In genomic region chr2L:7032517-7032951, dm6 we compare ENCODE assay signal across 1 fruit fly cellular context.
TF ChIP-seq lines count a peak whose summit lies in the region.

Rab30 (minus strand) TSS chr2L:7032606.
Caper (plus strand) TSS chr2L:7032721.

TF ChIP-seq in whole organism, embryonic, 481 proteins besides CTCF, POLR2A, EP300 and RAD21 (continued from another document and continues in another):
- TF ChIP-seq Vsx1 (GFP tag; optimal IDR thresholded peaks at IDR 0.05; lab: Kevin White, UChicago), result peak; percentile 8
- peak; percentile 86 for TF ChIP-seq kay (GFP tag; optimal IDR thresholded peaks at IDR 0.05; lab: Kevin White, UChicago)
- TF ChIP-seq CG10366 (GFP tag; IDR thresholded peaks at IDR 0.05; lab: Robert Waterston, UW), result no peak
- no peak for TF ChIP-seq emc (GFP tag; optimal IDR thresholded peaks at IDR 0.05; lab: Kevin White, UChicago)
- TF ChIP-seq MESR4 (GFP tag; optimal IDR thresholded peaks at IDR 0.05; lab: Kevin White, UChicago), result peak; percentile 94
- peak in 1 of 2 experiments; percentile 43 for TF ChIP-seq bsh (GFP tag; optimal IDR thresholded peaks at IDR 0.05; lab: Kevin White, UChicago)
- peak; percentile 49 for TF ChIP-seq CG14014 (GFP tag; IDR thresholded peaks at IDR 0.05; lab: Robert Waterston, UW)
- peak; percentile 80 for TF ChIP-seq CG2120 (GFP tag; optimal IDR thresholded peaks at IDR 0.05; lab: Kevin White, UChicago)
- TF ChIP-seq CG15073 (GFP tag; optimal IDR thresholded peaks at IDR 0.05; lab: Kevin White, UChicago), result no peak
- TF ChIP-seq vfl (GFP tag; optimal IDR thresholded peaks at IDR 0.05; lab: Kevin White, UChicago), result peak; percentile 74
- TF ChIP-seq CG32772 (GFP tag; IDR thresholded peaks at IDR 0.05; lab: Robert Waterston, UW), result no peak
- peak; percentile 60 for TF ChIP-seq pnt (GFP tag; optimal IDR thresholded peaks at IDR 0.05; lab: Kevin White, UChicago)
- peak; percentile 95 for TF ChIP-seq Med (GFP tag; lab: Kevin White, UChicago)
- TF ChIP-seq abd-A (tag; optimal IDR thresholded peaks at IDR 0.05; lab: Kevin White, UChicago), result no peak
- TF ChIP-seq tin (GFP tag; optimal IDR thresholded peaks at IDR 0.05; lab: Kevin White, UChicago), result peak; percentile 42
- no peak for TF ChIP-seq CG4820 (GFP tag; optimal IDR thresholded peaks at IDR 0.05; lab: Kevin White, UChicago)
- TF ChIP-seq run (tag; optimal IDR thresholded peaks at IDR 0.05; lab: Kevin White, UChicago), result no peak
- TF ChIP-seq fu2 (GFP tag; optimal IDR thresholded peaks at IDR 0.05; lab: Kevin White, UChicago), result peak; percentile 57
- TF ChIP-seq tup (GFP tag; optimal IDR thresholded peaks at IDR 0.05; lab: Kevin White, UChicago), result no peak
- TF ChIP-seq Taf1 (GFP tag; IDR thresholded peaks at IDR 0.05; lab: Robert Waterston, UW), result 0 out of 2 replicates have a peak, but pooled peaks have one; percentile 38
- TF ChIP-seq ase (GFP tag; IDR thresholded peaks at IDR 0.05; lab: Robert Waterston, UW), result no peak
- TF ChIP-seq Neu2 (GFP tag; optimal IDR thresholded peaks at IDR 0.05; lab: Kevin White, UChicago; ENCODE audit: borderline replicate concordance), result peak; percentile 8
- no peak for TF ChIP-seq CG3726 (GFP tag; IDR thresholded peaks at IDR 0.05; lab: Robert Waterston, UW)
- peak; percentile 54 for TF ChIP-seq Lhr (GFP tag; optimal IDR thresholded peaks at IDR 0.05; lab: Kevin White, UChicago)
- TF ChIP-seq sr (GFP tag; IDR thresholded peaks at IDR 0.05; lab: Robert Waterston, UW), result no peak
- TF ChIP-seq fd3F (GFP tag; optimal IDR thresholded peaks at IDR 0.05; lab: Kevin White, UChicago), result no peak
- TF ChIP-seq hth (optimal IDR thresholded peaks at IDR 0.05; lab: Kevin White, UChicago), result no peak
- no peak for TF ChIP-seq Dfd (GFP tag; optimal IDR thresholded peaks at IDR 0.05; lab: Kevin White, UChicago)
- peak; percentile 76 for TF ChIP-seq trem (tag; optimal IDR thresholded peaks at IDR 0.05; lab: Kevin White, UChicago)
- no peak for TF ChIP-seq org-1 (GFP tag; optimal IDR thresholded peaks at IDR 0.05; lab: Kevin White, UChicago)
- TF ChIP-seq gcm (GFP tag; optimal IDR thresholded peaks at IDR 0.05; lab: Kevin White, UChicago), result peak; percentile 45
- TF ChIP-seq CG6765 (GFP tag; optimal IDR thresholded peaks at IDR 0.05; lab: Kevin White, UChicago), result no peak
- peak; percentile 74 for TF ChIP-seq CG33213 (GFP tag; optimal IDR thresholded peaks at IDR 0.05; lab: Kevin White, UChicago)
- peak; percentile 54 to 63 for TF ChIP-seq Pdp1 (GFP tag; optimal IDR thresholded peaks at IDR 0.05; lab: Kevin White, UChicago)
- TF ChIP-seq CG12744 (GFP tag; optimal IDR thresholded peaks at IDR 0.05; lab: Kevin White, UChicago), result peak; percentile 62
- TF ChIP-seq tll (GFP tag; optimal IDR thresholded peaks at IDR 0.05; lab: Kevin White, UChicago), result peak in 1 of 2 experiments; percentile 6
- TF ChIP-seq CG6683 (GFP tag; optimal IDR thresholded peaks at IDR 0.05; lab: Kevin White, UChicago), result no peak
- no peak for TF ChIP-seq Meics (GFP tag; optimal IDR thresholded peaks at IDR 0.05; lab: Kevin White, UChicago)
- TF ChIP-seq CG10147 (GFP tag; optimal IDR thresholded peaks at IDR 0.05; lab: Kevin White, UChicago), result peak; percentile 23
- TF ChIP-seq Bgb (GFP tag; IDR thresholded peaks at IDR 0.05; lab: Robert Waterston, UW; ENCODE audit: partially characterized antibody), result peak; percentile 99
- no peak for TF ChIP-seq cato (GFP tag; optimal IDR thresholded peaks at IDR 0.05; lab: Kevin White, UChicago; ENCODE audit: borderline replicate concordance)
- TF ChIP-seq lola (GFP tag; optimal IDR thresholded peaks at IDR 0.05; lab: Kevin White, UChicago), result peak in 1 of 3 experiments; percentile 4
- TF ChIP-seq CG4424 (GFP tag; optimal IDR thresholded peaks at IDR 0.05; lab: Kevin White, UChicago), result peak; percentile 45
- peak; percentile 15 for TF ChIP-seq CG1602 (GFP tag; optimal IDR thresholded peaks at IDR 0.05; lab: Kevin White, UChicago)
- TF ChIP-seq CG3407 (GFP tag; optimal IDR thresholded peaks at IDR 0.05; lab: Kevin White, UChicago), result no peak
- TF ChIP-seq CG18764 (GFP tag; optimal IDR thresholded peaks at IDR 0.05; lab: Kevin White, UChicago), result no peak
- no peak for TF ChIP-seq CG11695 (GFP tag; IDR thresholded peaks at IDR 0.05; lab: Robert Waterston, UW)
- TF ChIP-seq CG15696 (tag; optimal IDR thresholded peaks at IDR 0.05; lab: Kevin White, UChicago), result no peak
- TF ChIP-seq pita (GFP tag; optimal IDR thresholded peaks at IDR 0.05; lab: Kevin White, UChicago), result no peak
- TF ChIP-seq ato (GFP tag; IDR thresholded peaks at IDR 0.05; lab: Robert Waterston, UW; ENCODE audit: partially characterized antibody), result peak; percentile 98
- TF ChIP-seq CG2129 (GFP tag; IDR thresholded peaks at IDR 0.05; lab: Robert Waterston, UW; ENCODE audit: partially characterized antibody), result peak; percentile 94
- no peak for TF ChIP-seq Sox100B (GFP tag; optimal IDR thresholded peaks at IDR 0.05; lab: Kevin White, UChicago)
- no peak for TF ChIP-seq ap (GFP tag; IDR thresholded peaks at IDR 0.05; lab: Robert Waterston, UW)
- TF ChIP-seq CG6813 (GFP tag; optimal IDR thresholded peaks at IDR 0.05; lab: Kevin White, UChicago), result no peak
- TF ChIP-seq sob (GFP tag; IDR thresholded peaks at IDR 0.05; lab: Robert Waterston, UW), result peak; percentile 86
- TF ChIP-seq CG14860 (GFP tag; IDR thresholded peaks at IDR 0.05; lab: Robert Waterston, UW; ENCODE audit: partially characterized antibody), result peak; percentile 98
- TF ChIP-seq MBD-R2 (GFP tag; IDR thresholded peaks at IDR 0.05; lab: Robert Waterston, UW), result peak; percentile 80
- peak; percentile 88 for TF ChIP-seq nmo (GFP tag; optimal IDR thresholded peaks at IDR 0.05; lab: Kevin White, UChicago)
- TF ChIP-seq z (GFP tag; IDR thresholded peaks at IDR 0.05; lab: Robert Waterston, UW), result no peak
- no peak for TF ChIP-seq crol (GFP tag; IDR thresholded peaks at IDR 0.05; lab: Robert Waterston, UW)
- no peak for TF ChIP-seq ranshi (GFP tag; IDR thresholded peaks at IDR 0.05; lab: Robert Waterston, UW)
- no peak for TF ChIP-seq crc (GFP tag; optimal IDR thresholded peaks at IDR 0.05; lab: Kevin White, UChicago)
- no peak for TF ChIP-seq Sry-β (GFP tag; optimal IDR thresholded peaks at IDR 0.05; lab: Kevin White, UChicago)
- peak; percentile 27 for TF ChIP-seq CG4854 (GFP tag; optimal IDR thresholded peaks at IDR 0.05; lab: Kevin White, UChicago)
- TF ChIP-seq oc (tag; optimal IDR thresholded peaks at IDR 0.05; lab: Kevin White, UChicago), result no peak
- peak; percentile 67 for TF ChIP-seq phol (tag; optimal IDR thresholded peaks at IDR 0.05; lab: Kevin White, UChicago)
- TF ChIP-seq CG11247 (GFP tag; IDR thresholded peaks at IDR 0.05; lab: Robert Waterston, UW), result peak; percentile 53
- TF ChIP-seq fru (optimal IDR thresholded peaks at IDR 0.05; lab: Kevin White, UChicago), result no peak
- TF ChIP-seq CG3163 (GFP tag; optimal IDR thresholded peaks at IDR 0.05; lab: Kevin White, UChicago), result peak; percentile 29
- TF ChIP-seq Sry-δ (GFP tag; optimal IDR thresholded peaks at IDR 0.05; lab: Kevin White, UChicago), result peak; percentile 100
- no peak for TF ChIP-seq CG7839 (tag; optimal IDR thresholded peaks at IDR 0.05; lab: Kevin White, UChicago)
- TF ChIP-seq da (GFP tag; optimal IDR thresholded peaks at IDR 0.05; lab: Kevin White, UChicago), result no peak
- TF ChIP-seq Ravus (GFP tag; IDR thresholded peaks at IDR 0.05; lab: Robert Waterston, UW), result no peak
- TF ChIP-seq HLH4C (GFP tag; IDR thresholded peaks at IDR 0.05; lab: Robert Waterston, UW; ENCODE audit: partially characterized antibody), result peak; percentile 98
- TF ChIP-seq grn (GFP tag; optimal IDR thresholded peaks at IDR 0.05; lab: Kevin White, UChicago), result peak; percentile 3
- 0 out of 3 replicates have a peak, but pooled peaks have one; percentile 24 for TF ChIP-seq tgo (GFP tag; IDR thresholded peaks at IDR 0.05; lab: Robert Waterston, UW)
- TF ChIP-seq CG4328 (GFP tag; optimal IDR thresholded peaks at IDR 0.05; lab: Kevin White, UChicago), result no peak
- peak; percentile 96 for TF ChIP-seq tna (GFP tag; IDR thresholded peaks at IDR 0.05; lab: Robert Waterston, UW; ENCODE audit: partially characterized antibody)
- no peak for TF ChIP-seq BtbVII (GFP tag; optimal IDR thresholded peaks at IDR 0.05; lab: Kevin White, UChicago)
- TF ChIP-seq pan (optimal IDR thresholded peaks at IDR 0.05; lab: Kevin White, UChicago), result no peak
- peak in 1 of 2 experiments; percentile 56 for TF ChIP-seq pan (GFP tag; optimal IDR thresholded peaks at IDR 0.05 in 1 of 2, IDR thresholded peaks at IDR 0.05 in 1 of 2)
- TF ChIP-seq Rx (GFP tag; IDR thresholded peaks at IDR 0.05; lab: Robert Waterston, UW), result no peak
- peak; percentile 69 for TF ChIP-seq CG30403 (GFP tag; optimal IDR thresholded peaks at IDR 0.05; lab: Kevin White, UChicago)
- TF ChIP-seq CG43689 (GFP tag; IDR thresholded peaks at IDR 0.05; lab: Robert Waterston, UW), result no peak
- TF ChIP-seq peb (GFP tag; IDR thresholded peaks at IDR 0.05; lab: Robert Waterston, UW), result no peak
- peak; percentile 19 for TF ChIP-seq salm (tag; optimal IDR thresholded peaks at IDR 0.05; lab: Kevin White, UChicago)
- no peak for TF ChIP-seq ham (GFP tag; IDR thresholded peaks at IDR 0.05; lab: Robert Waterston, UW)
- TF ChIP-seq CG9609 (GFP tag; optimal IDR thresholded peaks at IDR 0.05; lab: Kevin White, UChicago), result peak; percentile 60
- no peak for TF ChIP-seq Hr39 (optimal IDR thresholded peaks at IDR 0.05; lab: Kevin White, UChicago)
- no peak for TF ChIP-seq Hmx (GFP tag; optimal IDR thresholded peaks at IDR 0.05; lab: Kevin White, UChicago)
- peak; percentile 51 for TF ChIP-seq schlank (tag; optimal IDR thresholded peaks at IDR 0.05; lab: Kevin White, UChicago)
- peak; percentile 13 for TF ChIP-seq CrebB (tag; optimal IDR thresholded peaks at IDR 0.05; lab: Kevin White, UChicago)
- peak; percentile 21 for TF ChIP-seq CG10979 (tag; optimal IDR thresholded peaks at IDR 0.05; lab: Kevin White, UChicago)
- no peak for TF ChIP-seq Lpt (GFP tag; optimal IDR thresholded peaks at IDR 0.05; lab: Kevin White, UChicago)
- peak; percentile 51 for TF ChIP-seq PHDP (tag; optimal IDR thresholded peaks at IDR 0.05; lab: Kevin White, UChicago)
- peak; percentile 40; the same call in 1 of the 2 replicates for TF ChIP-seq Ada2b (GFP tag; IDR thresholded peaks at IDR 0.05; lab: Robert Waterston, UW)
- TF ChIP-seq gsb-n (tag; optimal IDR thresholded peaks at IDR 0.05; lab: Kevin White, UChicago), result no peak
- no peak for TF ChIP-seq Ssrp (tag; optimal IDR thresholded peaks at IDR 0.05; lab: Kevin White, UChicago)
- TF ChIP-seq crp (GFP tag; optimal IDR thresholded peaks at IDR 0.05; lab: Kevin White, UChicago), result peak in 1 of 2 experiments; percentile 57
- TF ChIP-seq CG3838 (GFP tag; optimal IDR thresholded peaks at IDR 0.05; lab: Kevin White, UChicago), result no peak
- TF ChIP-seq cad (GFP tag; optimal IDR thresholded peaks at IDR 0.05; lab: Kevin White, UChicago), result no peak
- TF ChIP-seq Adf1 (GFP tag; IDR thresholded peaks at IDR 0.05; lab: Robert Waterston, UW), result peak; percentile 54
- no peak for TF ChIP-seq cg (GFP tag; optimal IDR thresholded peaks at IDR 0.05; lab: Kevin White, UChicago)
- TF ChIP-seq CG13894 (tag; optimal IDR thresholded peaks at IDR 0.05; lab: Kevin White, UChicago), result peak; percentile 70
- TF ChIP-seq CG17829 (tag; optimal IDR thresholded peaks at IDR 0.05; lab: Kevin White, UChicago), result peak; percentile 74
- no peak for TF ChIP-seq en (GFP tag; optimal IDR thresholded peaks at IDR 0.05; lab: Kevin White, UChicago)
- TF ChIP-seq gt (GFP tag; IDR thresholded peaks at IDR 0.05; lab: Robert Waterston, UW), result no peak
- no peak for TF ChIP-seq usp (GFP tag; optimal IDR thresholded peaks at IDR 0.05; lab: Kevin White, UChicago)
- TF ChIP-seq ac (GFP tag; optimal IDR thresholded peaks at IDR 0.05; lab: Kevin White, UChicago), result no peak
- TF ChIP-seq CG17186 (GFP tag; optimal IDR thresholded peaks at IDR 0.05; lab: Kevin White, UChicago), result no peak
- TF ChIP-seq Fer3 (tag; optimal IDR thresholded peaks at IDR 0.05; lab: Kevin White, UChicago), result peak; percentile 33
- TF ChIP-seq grau (tag; optimal IDR thresholded peaks at IDR 0.05; lab: Kevin White, UChicago), result peak; percentile 77
- peak; percentile 49 for TF ChIP-seq CG15601 (tag; optimal IDR thresholded peaks at IDR 0.05; lab: Kevin White, UChicago)
- no peak for TF ChIP-seq Jarid2 (GFP tag; optimal IDR thresholded peaks at IDR 0.05; lab: Kevin White, UChicago)
- no peak for TF ChIP-seq CG1529 (GFP tag; optimal IDR thresholded peaks at IDR 0.05; lab: Kevin White, UChicago)
- no peak for TF ChIP-seq CG14667 (GFP tag; IDR thresholded peaks at IDR 0.05; lab: Robert Waterston, UW)
- TF ChIP-seq CG17912 (GFP tag; optimal IDR thresholded peaks at IDR 0.05; lab: Kevin White, UChicago), result peak; percentile 26
- TF ChIP-seq CG11398 (GFP tag; optimal IDR thresholded peaks at IDR 0.05; lab: Kevin White, UChicago), result peak; percentile 59
- TF ChIP-seq ab (GFP tag; optimal IDR thresholded peaks at IDR 0.05; lab: Kevin White, UChicago), result no peak
- no peak for TF ChIP-seq nau (GFP tag; optimal IDR thresholded peaks at IDR 0.05; lab: Kevin White, UChicago)
- no peak for TF ChIP-seq bowl (GFP tag; IDR thresholded peaks at IDR 0.05; lab: Robert Waterston, UW)
- peak; percentile 56 for TF ChIP-seq vvl (GFP tag; IDR thresholded peaks at IDR 0.05; lab: Robert Waterston, UW)
- TF ChIP-seq nerfin-2 (GFP tag; IDR thresholded peaks at IDR 0.05; lab: Robert Waterston, UW; ENCODE audit: partially characterized antibody), result peak; percentile 97
- peak; percentile 99 for TF ChIP-seq knrl (GFP tag; IDR thresholded peaks at IDR 0.05; lab: Robert Waterston, UW; ENCODE audit: partially characterized antibody)
- no peak for TF ChIP-seq CG10274 (GFP tag; optimal IDR thresholded peaks at IDR 0.05; lab: Kevin White, UChicago)
- TF ChIP-seq Deaf1 (tag; optimal IDR thresholded peaks at IDR 0.05; lab: Kevin White, UChicago), result peak; percentile 58
- TF ChIP-seq Ets97D (GFP tag; optimal IDR thresholded peaks at IDR 0.05; lab: Kevin White, UChicago), result peak; percentile 91
- TF ChIP-seq mam (GFP tag; optimal IDR thresholded peaks at IDR 0.05; lab: Kevin White, UChicago), result peak; percentile 83
- peak; percentile 71 for TF ChIP-seq ERR (GFP tag; optimal IDR thresholded peaks at IDR 0.05; lab: Kevin White, UChicago)
- TF ChIP-seq CG30431 (GFP tag; optimal IDR thresholded peaks at IDR 0.05; lab: Kevin White, UChicago), result no peak
- no peak for TF ChIP-seq C15 (GFP tag; IDR thresholded peaks at IDR 0.05; lab: Robert Waterston, UW)
- TF ChIP-seq CG10959 (GFP tag; IDR thresholded peaks at IDR 0.05; lab: Robert Waterston, UW), result no peak
- no peak for TF ChIP-seq Nf-YA (GFP tag; IDR thresholded peaks at IDR 0.05; lab: Robert Waterston, UW)
- TF ChIP-seq HLHmδ (GFP tag; optimal IDR thresholded peaks at IDR 0.05; lab: Kevin White, UChicago), result no peak
- TF ChIP-seq Mes4 (GFP tag; optimal IDR thresholded peaks at IDR 0.05; lab: Kevin White, UChicago), result peak; percentile 25
